Worm (Caenorhabditis elegans): ENCODE data around the gene srw-118.

- TF ChIP-seq sptf-1 (tag; optimal IDR thresholded peaks at IDR 0.05) (no peak), lin-15B (tag; optimal IDR thresholded peaks at IDR 0.05) (no peak), mep-1 (tag; optimal IDR thresholded peaks at IDR 0.05) (no peak), fos-1 (tag; optimal IDR thresholded peaks at IDR 0.05) (no peak), snpc-4 (tag; optimal IDR thresholded peaks at IDR 0.05) (no peak), unc-30 (tag; optimal IDR thresholded peaks at IDR 0.05) (no peak), vab-15 (tag; optimal IDR thresholded peaks at IDR 0.05) (no peak), unc-86 (tag; optimal IDR thresholded peaks at IDR 0.05) (no peak), ets-5 (GFP tag; IDR thresholded peaks at IDR 0.05) (no peak)
Measured at ce11 chrV:2992060-2992459, 12.2 kb upstream of the srw-118 start.

Measured in whole organism, L1 larva.